Worm (Caenorhabditis elegans) whole organism, L4 larva: ENCODE results near the gene srw-32.

Source experiments
- F10B5.3 ChIP-seq: sonication (generic microtip); optimal IDR thresholded peaks from 2 replicates; lab custom pipeline; 2016; ENCODE audit warnings: mild to moderate bottlenecking, missing genetic modification characterization, missing compliant biosample characterization
- F37D6.2 ChIP-seq: sonication (generic microtip); optimal IDR thresholded peaks from 2 replicates; lab custom pipeline; 2016; ENCODE audit warnings: mild to moderate bottlenecking, missing genetic modification characterization, missing compliant biosample characterization
- F44E2.7 ChIP-seq: fragments of 200-800 bp; sonication (Bioruptor generic); IDR thresholded peaks from 2 replicates; pipeline ENCODE4 v2.1.2; 2022; ENCODE audit warnings: missing genetic modification characterization, missing compliant biosample characterization
- F49E8.2 ChIP-seq: sonication (generic microtip); optimal IDR thresholded peaks from 2 replicates; lab custom pipeline; 2016; ENCODE audit warnings: missing compliant biosample characterization, mild to moderate bottlenecking, missing genetic modification characterization, borderline replicate concordance
- R02D3.7 ChIP-seq: fragments of 150-350 bp; sonication (generic microtip); optimal IDR thresholded peaks from 3 replicates; lab custom pipeline; 2014; ENCODE audit warnings: missing biosample characterization, missing genetic modification characterization
- T26A8.4 ChIP-seq: fragments of 200-800 bp; sonication (Bioruptor generic); IDR thresholded peaks from 2 replicates; pipeline ENCODE4 v1.3.6; 2022; ENCODE audit warnings: missing genetic modification characterization, missing compliant biosample characterization
- Y75B8A.6 ChIP-seq: fragments of 200-800 bp; sonication (Bioruptor generic); IDR thresholded peaks from 2 replicates; pipeline ENCODE4 v1.3.6; 2022; ENCODE audit warnings: missing genetic modification reagents, missing genetic modification characterization, missing compliant biosample characterization
- aha-1 ChIP-seq: fragments of 150-350 bp; peaks from one replicate; lab custom pipeline; 2014; ENCODE audit warnings: missing biosample characterization, missing genetic modification characterization
- aly-2 ChIP-seq: sonication (generic microtip); optimal IDR thresholded peaks from 2 replicates; lab custom pipeline; 2018; ENCODE audit warnings: missing biosample characterization, missing genetic modification characterization
- arid-1 ChIP-seq: fragments of 200-800 bp; sonication (Bioruptor generic); conservative IDR thresholded peaks from 2 replicates; pipeline ENCODE4 v1.3.6; 2022; ENCODE audit warnings: missing genetic modification reagents, missing genetic modification characterization, missing compliant biosample characterization
- ceh-20 ChIP-seq: fragments of 200-800 bp; sonication (Bioruptor generic); IDR thresholded peaks from 2 replicates; pipeline ENCODE4 v1.3.6; 2022; ENCODE audit warnings: missing genetic modification reagents, missing genetic modification characterization, missing compliant biosample characterization
- ceh-82 ChIP-seq: sonication (generic microtip); optimal IDR thresholded peaks from 2 replicates; lab custom pipeline; 2017; ENCODE audit warnings: missing biosample characterization, missing genetic modification characterization
- ces-1 ChIP-seq: fragments of 150-350 bp; sonication (generic microtip); optimal IDR thresholded peaks from 4 replicates; lab custom pipeline; 2014; ENCODE audit warnings: missing biosample characterization, missing genetic modification reagents, missing genetic modification characterization
- cey-2 ChIP-seq: sonication (generic microtip); optimal IDR thresholded peaks from 3 replicates; lab custom pipeline; 2017; ENCODE audit warnings: missing genetic modification characterization, mild to moderate bottlenecking, missing compliant biosample characterization, antibody characterized with exemption, borderline replicate concordance; ENCODE audit not compliant: insufficient read depth
- ctbp-1 ChIP-seq: fragments of 200-800 bp; sonication (Bioruptor generic); IDR thresholded peaks from 2 replicates; pipeline ENCODE4 v1.3.6; 2022; ENCODE audit warnings: missing genetic modification reagents, missing genetic modification characterization, missing compliant biosample characterization
- daf-12 ChIP-seq: fragments of 150-350 bp; optimal IDR thresholded peaks from 2 replicates; lab custom pipeline; 2014; ENCODE audit warnings: missing biosample characterization, missing genetic modification reagents, missing genetic modification characterization
- daf-16 ChIP-seq, 3 experiments: sonication (generic microtip); optimal IDR thresholded peaks; 2 replicates each; lab custom pipeline; 2016 to 2017; ENCODE audit warnings: missing genetic modification characterization in 3 of 3, missing genetic modification reagents in 3 of 3, mild to moderate bottlenecking in 2 of 3, missing compliant biosample characterization in 2 of 3, missing biosample characterization in 1 of 3, moderate library complexity in 1 of 3
- dmd-6 ChIP-seq: fragments of 200-800 bp; sonication (Bioruptor generic); IDR thresholded peaks from 2 replicates; pipeline ENCODE4 v1.3.6; 2022; ENCODE audit warnings: missing genetic modification reagents, missing genetic modification characterization, missing compliant biosample characterization
- dmd-8 ChIP-seq: fragments of 200-800 bp; sonication (Bioruptor generic); IDR thresholded peaks from 2 replicates; pipeline ENCODE4 v1.3.6; 2022; ENCODE audit warnings: missing genetic modification characterization, missing compliant biosample characterization
- egl-27 ChIP-seq: sonication (generic microtip); optimal IDR thresholded peaks from 3 replicates; lab custom pipeline; 2017; ENCODE audit warnings: missing biosample characterization, missing genetic modification reagents, missing genetic modification characterization
- egl-43 ChIP-seq: fragments of 200-800 bp; sonication (Bioruptor generic); IDR thresholded peaks from 2 replicates; pipeline ENCODE4 v1.3.6; 2022; ENCODE audit warnings: missing genetic modification reagents, missing genetic modification characterization, missing compliant biosample characterization
- fos-1 ChIP-seq: fragments of 150-350 bp; optimal IDR thresholded peaks from 2 replicates; lab custom pipeline; 2014; ENCODE audit warnings: missing biosample characterization, missing genetic modification characterization
- hif-1 ChIP-seq, 2 experiments: sonication (generic microtip); optimal IDR thresholded peaks; 2 replicates each; lab custom pipeline; 2016 to 2017; ENCODE audit warnings: missing compliant biosample characterization in 2 of 2, missing genetic modification characterization in 2 of 2, missing genetic modification reagents in 2 of 2, missing genotype in 2 of 2, mild to moderate bottlenecking in 1 of 2
- jun-1 ChIP-seq: fragments of 150-350 bp; optimal IDR thresholded peaks from 2 replicates; lab custom pipeline; 2014; ENCODE audit warnings: missing biosample characterization, missing genetic modification reagents, missing genetic modification characterization
- lin-15B ChIP-seq: fragments of 150-350 bp; sonication (generic microtip); optimal IDR thresholded peaks from 3 replicates; lab custom pipeline; 2014; ENCODE audit warnings: missing biosample characterization, missing genetic modification characterization
- lin-29 ChIP-seq: fragments of 200-800 bp; sonication (Bioruptor generic); IDR thresholded peaks from 2 replicates; pipeline ENCODE4 v1.3.6; 2022; ENCODE audit warnings: missing genetic modification reagents, missing genetic modification characterization, missing compliant biosample characterization
- lin-39 ChIP-seq: fragments of 150-350 bp; optimal IDR thresholded peaks from 2 replicates; lab custom pipeline; 2014; ENCODE audit warnings: missing biosample characterization, missing genetic modification reagents, missing genetic modification characterization
- lsy-2 ChIP-seq, 2 experiments: fragments of 150-350 bp in 1 of 2; sonication (generic microtip) in 1 of 2; optimal IDR thresholded peaks; 2 replicates each; lab custom pipeline; 2014 to 2017; ENCODE audit warnings: missing biosample characterization in 2 of 2, missing genetic modification characterization in 2 of 2
- madf-5 ChIP-seq, 2 experiments: fragments of 200-800 bp; sonication (Bioruptor generic); IDR thresholded peaks; 2 replicates each; pipeline ENCODE4 v1.3.6; 2022; ENCODE audit warnings: missing compliant biosample characterization in 2 of 2, missing genetic modification characterization in 2 of 2
- mes-2 ChIP-seq: sonication (generic microtip); optimal IDR thresholded peaks from 2 replicates; lab custom pipeline; 2016; ENCODE audit warnings: missing genotype, mild to moderate bottlenecking, missing genetic modification characterization, missing compliant biosample characterization; ENCODE audit not compliant: poor library complexity, severe bottlenecking
- mxl-3 ChIP-seq: fragments of 200-800 bp; sonication (Bioruptor generic); optimal IDR thresholded peaks from 2 replicates; lab custom pipeline; 2018; ENCODE audit warnings: mild to moderate bottlenecking, missing genetic modification characterization, missing compliant biosample characterization
- nhr-102 ChIP-seq: sonication (generic microtip); optimal IDR thresholded peaks from 2 replicates; lab custom pipeline; 2016; ENCODE audit warnings: mild to moderate bottlenecking, missing genetic modification characterization, moderate library complexity, missing compliant biosample characterization
- nhr-237 ChIP-seq: sonication (generic microtip); optimal IDR thresholded peaks from 2 replicates; lab custom pipeline; 2017; ENCODE audit warnings: missing biosample characterization, missing genetic modification characterization
- nhr-25 ChIP-seq: sonication (generic microtip); optimal IDR thresholded peaks from 2 replicates; lab custom pipeline; 2017; ENCODE audit warnings: missing genetic modification characterization, mild to moderate bottlenecking, missing compliant biosample characterization, antibody characterized with exemption, moderate library complexity, borderline replicate concordance; ENCODE audit not compliant: insufficient read depth
- nhr-28 ChIP-seq: fragments of 150-350 bp; optimal IDR thresholded peaks from 2 replicates; lab custom pipeline; 2014; ENCODE audit warnings: missing biosample characterization, missing genetic modification characterization
- nhr-42 ChIP-seq: fragments of 200-800 bp; sonication (Bioruptor generic); IDR thresholded peaks from 2 replicates; pipeline ENCODE4 v1.3.6; 2022; ENCODE audit warnings: missing genetic modification characterization, missing compliant biosample characterization
- nhr-6 ChIP-seq: fragments of 150-350 bp; optimal IDR thresholded peaks from 2 replicates; lab custom pipeline; 2014; ENCODE audit warnings: missing biosample characterization, missing genetic modification characterization
- nhr-77 ChIP-seq: fragments of 150-350 bp; optimal IDR thresholded peaks from 2 replicates; lab custom pipeline; 2014; ENCODE audit warnings: missing biosample characterization, missing genetic modification characterization
- pqm-1 ChIP-seq: sonication (generic microtip); optimal IDR thresholded peaks from 2 replicates; lab custom pipeline; 2017; ENCODE audit warnings: missing biosample characterization, missing genetic modification characterization
- snpc-1.2 ChIP-seq: fragments of 200-800 bp; sonication (Bioruptor generic); IDR thresholded peaks from 2 replicates; pipeline ENCODE4 v1.3.6; 2022; ENCODE audit warnings: missing genetic modification reagents, missing genetic modification characterization, missing compliant biosample characterization
- snpc-4 ChIP-seq: fragments of 150-350 bp; optimal IDR thresholded peaks from 2 replicates; lab custom pipeline; 2014; ENCODE audit warnings: missing biosample characterization, missing genetic modification characterization
- spr-1 ChIP-seq: sonication (generic microtip); optimal IDR thresholded peaks from 2 replicates; lab custom pipeline; 2016; ENCODE audit warnings: mild to moderate bottlenecking, missing genetic modification characterization, missing compliant biosample characterization
- tra-1 ChIP-seq: fragments of 200-800 bp; sonication (Bioruptor generic); IDR thresholded peaks from 2 replicates; pipeline ENCODE4 v1.3.6; 2022; ENCODE audit warnings: missing genetic modification reagents, missing genetic modification characterization, missing compliant biosample characterization
- zag-1 ChIP-seq: fragments of 150-350 bp; optimal IDR thresholded peaks from 2 replicates; lab custom pipeline; 2014; ENCODE audit warnings: missing biosample characterization, missing genetic modification characterization
- zip-11 ChIP-seq: fragments of 200-800 bp; sonication (Bioruptor generic); IDR thresholded peaks from 2 replicates; pipeline ENCODE4 v1.3.6; 2022; ENCODE audit warnings: missing genetic modification characterization, missing compliant biosample characterization
- zip-2 ChIP-seq: fragments of 150-350 bp; optimal IDR thresholded peaks from 2 replicates; lab custom pipeline; 2014; ENCODE audit warnings: missing biosample characterization, missing genetic modification characterization
- ztf-7 ChIP-seq: fragments of 150-350 bp; optimal IDR thresholded peaks from 2 replicates; lab custom pipeline; 2014; ENCODE audit warnings: missing biosample characterization, missing genetic modification characterization

srw-32 gene

ce11 chrV:17539289-17539688, 30.7 kb downstream of the srw-32 start:
- no peak for TF ChIP-seq egl-27 (tag; lab: Kevin White, UChicago)
- TF ChIP-seq R02D3.7 (tag; lab: Kevin White, UChicago), result no peak
- no peak for TF ChIP-seq lin-29 (GFP tag; lab: Robert Waterston, UW)
- TF ChIP-seq F10B5.3 (tag; lab: Kevin White, UChicago), result no peak
- TF ChIP-seq ctbp-1, result no peak
- TF ChIP-seq ztf-7, result no peak
- TF ChIP-seq snpc-1.2, result no peak
- TF ChIP-seq, all 104 proteins: peak for 0

DNA sequence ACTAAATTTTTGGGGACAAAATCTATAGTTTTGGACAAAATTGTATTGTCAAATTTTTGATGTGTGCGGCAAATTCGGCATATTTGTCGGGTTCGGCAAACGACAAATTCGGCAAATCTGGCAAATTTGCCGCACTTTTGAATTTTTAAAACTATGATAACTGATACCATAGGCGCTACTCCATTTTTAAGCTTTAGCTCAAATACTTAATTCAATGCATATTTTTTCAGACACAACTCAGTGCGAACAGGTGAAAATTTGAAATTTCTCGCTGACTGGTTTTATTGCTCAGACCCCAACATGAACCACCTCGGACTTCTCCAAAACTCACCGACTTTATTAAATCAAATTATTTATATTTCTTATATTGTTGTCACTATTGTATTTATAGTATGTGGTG, 31.7 kb downstream of the srw-32 start, which contains the start of gene srz-25:
srz-25 (plus strand) TSS at position 301 of the 400 bp plus-strand sequence.
- TF ChIP-seq ceh-20 (GFP tag; lab: Robert Waterston, UW) (no peak), aly-2 (no peak), F44E2.7 (GFP tag; lab: Robert Waterston, UW) (no peak), nhr-77 (tag; lab: Kevin White, UChicago) (no peak), tra-1 (no peak), lsy-2 (tag; optimal IDR thresholded peaks at IDR 0.05; lab: Kevin White, UChicago) (no peak), ztf-7 (no peak), jun-1 (tag; lab: Kevin White, UChicago) (no peak), dmd-6 (GFP tag; lab: Robert Waterston, UW) (no peak), cey-2 (tag; lab: Kevin White, UChicago) (no peak), nhr-6 (no peak), dmd-8 (GFP tag; lab: Robert Waterston, UW) (no peak), nhr-102 (no peak), spr-1 (tag; lab: Kevin White, UChicago) (no peak), hif-1 (tag; optimal IDR thresholded peaks at IDR 0.05; lab: Kevin White, UChicago) (no peak), zip-11 (no peak), T26A8.4 (GFP tag; lab: Robert Waterston, UW) (no peak)
- TF ChIP-seq, all 104 proteins: peak for 0

DNA sequence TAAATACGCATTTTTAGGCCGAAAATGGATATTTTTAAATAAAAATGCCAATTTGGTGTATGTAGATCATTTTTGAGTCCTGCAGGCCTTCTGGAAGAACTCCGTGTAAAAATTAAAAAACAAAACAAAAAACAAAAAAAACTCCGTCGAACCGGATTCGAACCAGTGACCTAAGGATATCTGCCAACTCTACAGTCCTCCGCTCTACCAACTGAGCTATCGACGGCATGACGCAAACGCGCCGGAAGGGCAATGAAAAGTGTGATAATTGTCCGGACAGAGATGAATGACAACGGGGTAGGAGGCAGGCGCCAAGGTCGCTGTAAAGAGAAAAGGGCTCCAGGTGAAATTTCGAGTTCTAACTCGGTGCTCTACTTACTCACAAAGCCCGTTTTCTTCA, 33.7 kb downstream of the srw-32 start:
- TF ChIP-seq lin-39 (tag; lab: Kevin White, UChicago) (no peak), nhr-28 (tag; lab: Kevin White, UChicago) (no peak), nhr-42 (GFP tag; lab: Robert Waterston, UW) (no peak), egl-43 (GFP tag; lab: Robert Waterston, UW) (peak; percentile 75), zag-1 (tag; lab: Kevin White, UChicago) (no peak), nhr-77 (tag; lab: Kevin White, UChicago) (no peak), Y75B8A.6 (no peak), zip-11 (no peak), nhr-237 (no peak), aha-1 (tag; lab: Kevin White, UChicago) (no peak), arid-1 (GFP tag; lab: Robert Waterston, UW) (no peak), zip-2 (tag; lab: Kevin White, UChicago) (no peak), F37D6.2 (no peak), madf-5 (GFP tag; IDR thresholded peaks at IDR 0.05; lab: Robert Waterston, UW) (0 out of 4 replicates have a peak, but pooled peaks of 1 of the 2 experiments have one; percentile 35), lsy-2 (tag; optimal IDR thresholded peaks at IDR 0.05; lab: Kevin White, UChicago) (no peak), T26A8.4 (GFP tag; lab: Robert Waterston, UW) (no peak), lin-29 (GFP tag; lab: Robert Waterston, UW) (no peak), nhr-25 (tag; lab: Kevin White, UChicago) (no peak), hif-1 (tag; optimal IDR thresholded peaks at IDR 0.05; lab: Kevin White, UChicago) (no peak), nhr-6 (no peak), dmd-8 (GFP tag; lab: Robert Waterston, UW) (0 out of 2 replicates have a peak, but pooled peaks have one; percentile 29), nhr-102 (no peak), mes-2 (tag; lab: Kevin White, UChicago) (peak; percentile 1), snpc-4 (no peak), mxl-3 (GFP tag; lab: Kevin White, UChicago) (no peak), pqm-1 (tag; lab: Kevin White, UChicago) (no peak), fos-1 (no peak), ztf-7 (no peak), daf-12 (no peak), daf-16 (GFP tag; optimal IDR thresholded peaks at IDR 0.05; lab: Kevin White, UChicago) (no peak), daf-16 (tag; optimal IDR thresholded peaks at IDR 0.05; lab: Kevin White, UChicago) (peak; percentile 13), ceh-82 (tag; lab: Kevin White, UChicago) (no peak), R02D3.7 (tag; lab: Kevin White, UChicago) (no peak), ces-1 (no peak), lin-15B (tag; lab: Kevin White, UChicago) (no peak), F49E8.2 (tag; lab: Kevin White, UChicago) (no peak)
